Worm (Caenorhabditis elegans): ENCODE results near the gene str-69.

DNA sequence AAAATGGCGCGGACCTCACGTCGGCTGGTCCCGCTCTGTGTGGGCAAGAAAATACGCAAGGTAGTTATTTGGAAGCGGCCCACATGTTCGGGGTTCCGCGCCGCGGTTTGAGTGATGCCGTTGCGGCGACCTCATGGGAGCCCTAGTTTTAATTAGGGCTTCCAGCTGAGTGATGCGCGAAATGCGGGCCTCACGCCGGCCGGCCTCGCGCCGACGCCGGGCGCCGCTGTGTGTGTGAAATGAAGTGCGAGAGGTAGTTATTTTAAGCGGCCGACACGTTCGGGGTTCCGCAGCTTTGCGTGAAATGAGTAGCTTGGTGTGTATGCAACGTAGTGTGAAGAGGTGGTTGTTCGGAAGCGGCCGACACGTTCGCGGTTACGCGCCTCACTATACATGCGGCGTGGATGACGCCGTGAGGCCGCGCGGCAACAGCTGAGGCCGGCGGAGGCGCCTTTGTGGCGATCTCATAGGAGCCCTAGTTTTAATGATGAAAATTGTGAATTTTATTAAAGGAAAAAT is 44.3 kb upstream of the str-69 start:
- TF ChIP-seq pha-4 (tag; optimal IDR thresholded peaks at IDR 0.05): no peak
- no peak for TF ChIP-seq aptf-2 (GFP tag; conservative IDR thresholded peaks at IDR 0.05)
- no peak for TF ChIP-seq him-1 (tag; optimal IDR thresholded peaks at IDR 0.05)
- no peak for TF ChIP-seq snpc-1.1 (tag; optimal IDR thresholded peaks at IDR 0.05; ENCODE audit: insufficient read depth)
- no peak for TF ChIP-seq chd-7 (tag; optimal IDR thresholded peaks at IDR 0.05)
- no peak for TF ChIP-seq cebp-2 (GFP tag; IDR thresholded peaks at IDR 0.05)
- no peak for TF ChIP-seq unc-130 (GFP tag; optimal IDR thresholded peaks at IDR 0.05)
- TF ChIP-seq let-607 (tag; optimal IDR thresholded peaks at IDR 0.05): no peak
- TF ChIP-seq sdz-38 (tag; optimal IDR thresholded peaks at IDR 0.05): no peak
- TF ChIP-seq ceh-100 (GFP tag; IDR thresholded peaks at IDR 0.05): no peak
- no peak for TF ChIP-seq akir-1 (GFP tag; optimal IDR thresholded peaks at IDR 0.05)
- no peak for TF ChIP-seq snpc-4 (GFP tag; optimal IDR thresholded peaks at IDR 0.05)
- TF ChIP-seq snpc-4 (tag; optimal IDR thresholded peaks at IDR 0.05): peak in 2 of 4 experiments; percentile 58 to 86
- no peak for TF ChIP-seq die-1 (tag; optimal IDR thresholded peaks at IDR 0.05)
